Fruit fly (Drosophila melanogaster) whole organism, embryonic: ENCODE results near the gene Drgx.

Experiments used
- Atf-2 ChIP-seq: fragments of 200-800 bp; sonication (Bioruptor generic); optimal IDR thresholded peaks from 2 replicates; lab custom pipeline; 2016; ENCODE audit warnings: missing biosample characterization, missing genetic modification characterization
- B-H1 ChIP-seq: fragments of 200-800 bp; sonication (Bioruptor generic); IDR thresholded peaks from 3 replicates; pipeline ENCODE4 v1.3.6; 2022; ENCODE audit warnings: missing biosample characterization, missing genetic modification characterization
- Bgb ChIP-seq: fragments of 200-800 bp; sonication (Bioruptor generic); IDR thresholded peaks from 2 replicates; pipeline ENCODE4 v1.3.6; 2022; ENCODE audit warnings: missing biosample characterization, missing genetic modification characterization; ENCODE audit not compliant: partially characterized antibody
- CG10147 ChIP-seq: fragments of 200-800 bp; sonication (Bioruptor generic); optimal IDR thresholded peaks from 2 replicates; lab custom pipeline; 2019; ENCODE audit warnings: missing biosample characterization, mild to moderate bottlenecking, missing genetic modification characterization, moderate library complexity
- CG10274 ChIP-seq: fragments of 200-800 bp; sonication (Bioruptor generic); optimal IDR thresholded peaks from 3 replicates; lab custom pipeline; 2017; ENCODE audit warnings: missing biosample characterization, mild to moderate bottlenecking, missing genetic modification characterization
- CG10543 ChIP-seq: fragments of 200-800 bp; sonication (Bioruptor generic); optimal IDR thresholded peaks from 3 replicates; lab custom pipeline; 2017; ENCODE audit warnings: missing biosample characterization, mild to moderate bottlenecking, missing genetic modification characterization, moderate library complexity
- CG11093 ChIP-seq: fragments of 200-800 bp; sonication (Bioruptor generic); IDR thresholded peaks from 3 replicates; pipeline ENCODE4 v1.3.6; 2022; ENCODE audit warnings: missing biosample characterization, missing genetic modification characterization
- CG12071 ChIP-seq: fragments of 200-800 bp; sonication (Bioruptor generic); optimal IDR thresholded peaks from 3 replicates; lab custom pipeline; 2018; ENCODE audit warnings: missing biosample characterization, mild to moderate bottlenecking, missing genetic modification characterization
- CG14860 ChIP-seq: fragments of 200-800 bp; sonication (Bioruptor generic); IDR thresholded peaks from 3 replicates; pipeline ENCODE4 v1.3.6; 2022; ENCODE audit warnings: missing biosample characterization, missing genetic modification characterization; ENCODE audit not compliant: partially characterized antibody
- CG14965 ChIP-seq: fragments of 200-800 bp; sonication (Bioruptor generic); optimal IDR thresholded peaks from 2 replicates; lab custom pipeline; 2016; ENCODE audit warnings: missing biosample characterization, missing genetic modification characterization, borderline replicate concordance
- CG15011 ChIP-seq: fragments of 200-800 bp; sonication (Bioruptor generic); optimal IDR thresholded peaks from 3 replicates; lab custom pipeline; 2018; ENCODE audit warnings: missing biosample characterization, mild to moderate bottlenecking, missing genetic modification characterization
- CG1529 ChIP-seq: fragments of 200-800 bp; sonication (Bioruptor generic); optimal IDR thresholded peaks from 3 replicates; lab custom pipeline; 2018; ENCODE audit warnings: missing biosample characterization, missing genetic modification characterization
- CG15601 ChIP-seq: fragments of 200-800 bp; sonication (Bioruptor generic); optimal IDR thresholded peaks from 3 replicates; lab custom pipeline; 2019; ENCODE audit warnings: missing biosample characterization, mild to moderate bottlenecking, missing genetic modification characterization, moderate library complexity
- CG3407 ChIP-seq: fragments of 200-800 bp; sonication (Bioruptor generic); optimal IDR thresholded peaks from 2 replicates; lab custom pipeline; 2018; ENCODE audit warnings: missing biosample characterization, mild to moderate bottlenecking, missing genetic modification characterization
- CG6272 ChIP-seq: fragments of 200-800 bp; sonication (Bioruptor generic); IDR thresholded peaks from 2 replicates; pipeline ENCODE4 v1.3.6; 2022; ENCODE audit warnings: missing biosample characterization, missing genetic modification characterization
- CG8924 ChIP-seq: fragments of 200-800 bp; optimal IDR thresholded peaks from 3 replicates; lab custom pipeline; 2019; ENCODE audit warnings: missing biosample characterization, mild to moderate bottlenecking, missing genetic modification characterization, moderate library complexity
- Dref ChIP-seq: fragments of 200-800 bp; sonication (Bioruptor generic); IDR thresholded peaks from 2 replicates; pipeline ENCODE4 v1.3.6; 2022; ENCODE audit warnings: missing biosample characterization, missing genetic modification characterization
- Drgx ChIP-seq: fragments of 200-800 bp; sonication (Bioruptor generic); IDR thresholded peaks from 2 replicates; pipeline ENCODE4 v1.3.6; 2022; ENCODE audit warnings: missing biosample characterization, missing genetic modification characterization
- ERR ChIP-seq: fragments of 200-800 bp; sonication (Bioruptor generic); optimal IDR thresholded peaks from 2 replicates; lab custom pipeline; 2016; ENCODE audit warnings: missing biosample characterization, missing genetic modification characterization
- HHEX ChIP-seq: fragments of 200-800 bp; sonication (Bioruptor generic); optimal IDR thresholded peaks from 3 replicates; lab custom pipeline; 2017; ENCODE audit warnings: missing biosample characterization, mild to moderate bottlenecking, missing genetic modification characterization, missing genetic modification reagents
- Hr51 ChIP-seq, 2 experiments: fragments of 200-800 bp; sonication (Bioruptor generic); optimal IDR thresholded peaks; 2 replicates in 1 of 2; 3 replicates in 1 of 2; lab custom pipeline; 2016 to 2018; ENCODE audit warnings: missing biosample characterization in 2 of 2, missing genetic modification characterization in 2 of 2, mild to moderate bottlenecking in 1 of 2, moderate library complexity in 1 of 2
- NC2β ChIP-seq: fragments of 200-800 bp; sonication (Bioruptor generic); optimal IDR thresholded peaks from 2 replicates; lab custom pipeline; 2016; ENCODE audit warnings: missing biosample characterization, missing genetic modification characterization
- Nf-YC ChIP-seq: fragments of 200-800 bp; optimal IDR thresholded peaks from 3 replicates; lab custom pipeline; 2019; ENCODE audit warnings: missing biosample characterization, mild to moderate bottlenecking, missing genetic modification characterization, moderate library complexity
- Oaz ChIP-seq: fragments of 200-800 bp; sonication (Bioruptor generic); IDR thresholded peaks from 2 replicates; pipeline ENCODE4 v1.3.6; 2022; ENCODE audit warnings: missing biosample characterization, missing genetic modification characterization
- Oli ChIP-seq: fragments of 200-800 bp; sonication (Bioruptor generic); optimal IDR thresholded peaks from 2 replicates; lab custom pipeline; 2018; ENCODE audit warnings: missing biosample characterization, mild to moderate bottlenecking, missing genetic modification characterization, moderate library complexity
- Opbp ChIP-seq: fragments of 200-800 bp; sonication (Bioruptor generic); IDR thresholded peaks from 3 replicates; pipeline ENCODE4 v1.3.6; 2022; ENCODE audit warnings: missing biosample characterization, missing genetic modification characterization; ENCODE audit not compliant: partially characterized antibody
- abd-A ChIP-seq: fragments of 200-800 bp; sonication (Bioruptor generic); optimal IDR thresholded peaks from 3 replicates; lab custom pipeline; 2019; ENCODE audit warnings: missing biosample characterization, mild to moderate bottlenecking, missing genetic modification characterization, moderate library complexity
- ato ChIP-seq: fragments of 200-800 bp; sonication (Bioruptor generic); IDR thresholded peaks from 2 replicates; pipeline ENCODE4 v1.3.6; 2022; ENCODE audit warnings: missing biosample characterization, missing genetic modification characterization; ENCODE audit not compliant: partially characterized antibody
- dimm ChIP-seq: fragments of 200-800 bp; sonication (Bioruptor generic); IDR thresholded peaks from 2 replicates; pipeline ENCODE4 v1.3.6; 2022; ENCODE audit warnings: missing biosample characterization, missing genetic modification characterization
- disco-r ChIP-seq: fragments of 200-800 bp; sonication (Bioruptor generic); optimal IDR thresholded peaks from 2 replicates; lab custom pipeline; 2016; ENCODE audit warnings: missing biosample characterization, missing genetic modification characterization
- dmrt11E ChIP-seq: fragments of 200-800 bp; sonication (Bioruptor generic); optimal IDR thresholded peaks from 3 replicates; lab custom pipeline; 2018; ENCODE audit warnings: missing biosample characterization, mild to moderate bottlenecking, missing genetic modification characterization, moderate library complexity
- eyg ChIP-seq: fragments of 200-800 bp; sonication (Bioruptor generic); optimal IDR thresholded peaks from 3 replicates; lab custom pipeline; 2016; ENCODE audit warnings: missing biosample characterization, missing genetic modification characterization
- fru ChIP-seq: fragments of >200 bp; optimal IDR thresholded peaks from 2 replicates; lab custom pipeline; 2017
- gcm ChIP-seq: fragments of 200-800 bp; sonication (Bioruptor generic); optimal IDR thresholded peaks from 2 replicates; lab custom pipeline; 2019; ENCODE audit warnings: missing biosample characterization, mild to moderate bottlenecking, missing genetic modification characterization, moderate library complexity
- gfzf ChIP-seq: fragments of 200-800 bp; sonication (Bioruptor generic); optimal IDR thresholded peaks from 2 replicates; lab custom pipeline; 2016; ENCODE audit warnings: missing biosample characterization, mild to moderate bottlenecking, missing genetic modification characterization, moderate library complexity
- grn ChIP-seq: fragments of 200-800 bp; sonication (Bioruptor generic); optimal IDR thresholded peaks from 3 replicates; lab custom pipeline; 2017; ENCODE audit warnings: missing biosample characterization, missing genetic modification characterization
- kah ChIP-seq: fragments of 200-800 bp; sonication (Bioruptor generic); optimal IDR thresholded peaks from 2 replicates; lab custom pipeline; 2018; ENCODE audit warnings: missing biosample characterization, mild to moderate bottlenecking, missing genetic modification characterization
- klu ChIP-seq: fragments of 200-800 bp; sonication (Bioruptor generic); IDR thresholded peaks from 2 replicates; pipeline ENCODE4 v1.3.6; 2022; ENCODE audit warnings: missing biosample characterization, missing genetic modification characterization
- mirr ChIP-seq: fragments of 200-800 bp; sonication (Bioruptor generic); optimal IDR thresholded peaks from 3 replicates; lab custom pipeline; 2018; ENCODE audit warnings: missing biosample characterization, mild to moderate bottlenecking, missing genetic modification characterization
- org-1 ChIP-seq: fragments of 200-800 bp; sonication (Bioruptor generic); optimal IDR thresholded peaks from 2 replicates; lab custom pipeline; 2017; ENCODE audit warnings: missing biosample characterization, missing genetic modification characterization
- run ChIP-seq: fragments of 200-800 bp; sonication (Bioruptor generic); optimal IDR thresholded peaks from 3 replicates; lab custom pipeline; 2018; ENCODE audit warnings: missing biosample characterization, mild to moderate bottlenecking, missing genetic modification characterization
- schlank ChIP-seq: fragments of 200-800 bp; sonication (Bioruptor generic); optimal IDR thresholded peaks from 2 replicates; lab custom pipeline; 2018; ENCODE audit warnings: missing biosample characterization, mild to moderate bottlenecking, missing genetic modification characterization
- sim ChIP-seq: fragments of 200-800 bp; sonication (Bioruptor generic); IDR thresholded peaks from 2 replicates; pipeline ENCODE4 v1.3.6; 2022; ENCODE audit warnings: missing biosample characterization, missing genetic modification characterization
- so ChIP-seq: fragments of 200-800 bp; sonication (Bioruptor generic); IDR thresholded peaks from 3 replicates; pipeline ENCODE4 v1.3.6; 2022; ENCODE audit warnings: missing biosample characterization, missing genetic modification characterization
- sob ChIP-seq: fragments of 200-800 bp; sonication (Bioruptor generic); IDR thresholded peaks from 2 replicates; pipeline ENCODE4 v1.3.6; 2022; ENCODE audit warnings: missing biosample characterization, missing genetic modification characterization
- tin ChIP-seq: fragments of 200-800 bp; sonication (Bioruptor generic); optimal IDR thresholded peaks from 3 replicates; lab custom pipeline; 2016; ENCODE audit warnings: missing biosample characterization, missing genetic modification characterization
- wek ChIP-seq: fragments of 200-800 bp; sonication (Bioruptor generic); optimal IDR thresholded peaks from 3 replicates; lab custom pipeline; 2018; ENCODE audit warnings: missing biosample characterization, mild to moderate bottlenecking, missing genetic modification characterization, moderate library complexity
- zen ChIP-seq: fragments of 200-800 bp; sonication (Bioruptor generic); optimal IDR thresholded peaks from 3 replicates; lab custom pipeline; 2018; ENCODE audit warnings: missing biosample characterization, mild to moderate bottlenecking, missing genetic modification characterization, moderate library complexity
- zf30C ChIP-seq: fragments of 200-800 bp; sonication (Bioruptor generic); optimal IDR thresholded peaks from 3 replicates; lab custom pipeline; 2018; ENCODE audit warnings: missing biosample characterization, mild to moderate bottlenecking, missing genetic modification characterization

The Drgx gene

dm6 chr2L:3657349-3658142 lies 5.0 kb upstream of the Drgx start (continued):
- TF ChIP-seq eyg (GFP tag; lab: Kevin White, UChicago) = no peak
- TF ChIP-seq wek = peak; percentile 38
- TF ChIP-seq ERR (GFP tag; lab: Kevin White, UChicago) = peak; percentile 36
- peak; percentile 72 for TF ChIP-seq abd-A (tag; lab: Kevin White, UChicago)
- TF ChIP-seq B-H1 = peak; percentile 31; the same call in 1 of the 3 replicates
- TF ChIP-seq NC2β (GFP tag; lab: Kevin White, UChicago) = peak; percentile 45
- no peak for TF ChIP-seq Dref
- TF ChIP-seq gfzf = peak; percentile 30
- peak; percentile 7 for TF ChIP-seq CG8924
- TF ChIP-seq CG15601 (tag; lab: Kevin White, UChicago) = peak; percentile 47
- peak; percentile 11 for TF ChIP-seq run (tag; lab: Kevin White, UChicago)
- peak; percentile 69 for TF ChIP-seq Opbp (GFP tag; lab: Robert Waterston, UW)
- no peak for TF ChIP-seq zf30C (GFP tag; lab: Kevin White, UChicago)
- peak; percentile 56 for TF ChIP-seq mirr (GFP tag; lab: Kevin White, UChicago)
- TF ChIP-seq zen (tag; lab: Kevin White, UChicago) = peak; percentile 81
- no peak for TF ChIP-seq CG10274
- TF ChIP-seq CG14860 (GFP tag; lab: Robert Waterston, UW) = no peak
- peak; percentile 74 for TF ChIP-seq sob (GFP tag; lab: Robert Waterston, UW)
- TF ChIP-seq CG11093 (GFP tag; lab: Robert Waterston, UW) = 0 out of 3 replicates have a peak, but pooled peaks have one; percentile 31
- peak; percentile 30 for TF ChIP-seq CG10147
- TF ChIP-seq CG12071 = no peak
- no peak for TF ChIP-seq dimm (GFP tag; lab: Robert Waterston, UW)
- peak; percentile 55 for TF ChIP-seq CG6272 (GFP tag; lab: Robert Waterston, UW)
- TF ChIP-seq klu (GFP tag; lab: Robert Waterston, UW) = no peak
- no peak for TF ChIP-seq Atf-2 (GFP tag; lab: Kevin White, UChicago)
- TF ChIP-seq tin (GFP tag; lab: Kevin White, UChicago) = peak; percentile 55
- no peak for TF ChIP-seq CG1529
- peak; percentile 45 for TF ChIP-seq dmrt11E (tag; lab: Kevin White, UChicago)
- no peak for TF ChIP-seq Oaz (GFP tag; lab: Robert Waterston, UW)
- TF ChIP-seq org-1 = no peak
- no peak for TF ChIP-seq gcm (GFP tag; lab: Kevin White, UChicago)
- peak; percentile 1 for TF ChIP-seq grn (GFP tag; lab: Kevin White, UChicago)
- TF ChIP-seq schlank = no peak
- TF ChIP-seq so (GFP tag; lab: Robert Waterston, UW) = no peak; the same call in 2 of the 3 replicates
- no peak for TF ChIP-seq fru (lab: Kevin White, UChicago)
- TF ChIP-seq Drgx (GFP tag; lab: Robert Waterston, UW) = peak; percentile 81
- TF ChIP-seq Nf-YC (tag; lab: Kevin White, UChicago) = peak; percentile 85
- TF ChIP-seq ato = no peak
- peak in 1 of 2 experiments; percentile 19 for TF ChIP-seq Hr51 (GFP tag; optimal IDR thresholded peaks at IDR 0.05; lab: Kevin White, UChicago)
- TF ChIP-seq sim = no peak
- TF ChIP-seq CG10543 (GFP tag; lab: Kevin White, UChicago) = no peak
- no peak for TF ChIP-seq Oli (tag; lab: Kevin White, UChicago)
- no peak for TF ChIP-seq kah
- TF ChIP-seq CG3407 = no peak
- TF ChIP-seq Bgb (GFP tag; lab: Robert Waterston, UW) = peak; percentile 89
- TF ChIP-seq CG15011 (GFP tag; lab: Kevin White, UChicago) = no peak
- TF ChIP-seq HHEX (GFP tag; lab: Kevin White, UChicago) = no peak
- TF ChIP-seq disco-r (GFP tag; lab: Kevin White, UChicago) = peak; percentile 10
- no peak for TF ChIP-seq CG14965 (GFP tag; lab: Kevin White, UChicago)
